Worm (Caenorhabditis elegans): ENCODE data around the gene C32D5.11.

ce11 chrII:6322081-6322480, 33.2 kb downstream of the C32D5.11 start:
- TF ChIP-seq gmeb-2 (tag; optimal IDR thresholded peaks at IDR 0.05) = no peak
- no peak for TF ChIP-seq unc-86 (tag; optimal IDR thresholded peaks at IDR 0.05)
- TF ChIP-seq nhr-11 (tag; optimal IDR thresholded peaks at IDR 0.05) = no peak
- TF ChIP-seq fax-1 (tag; optimal IDR thresholded peaks at IDR 0.05) = no peak
- no peak for TF ChIP-seq lim-6 (tag; optimal IDR thresholded peaks at IDR 0.05)
- no peak for TF ChIP-seq hlh-8 (tag; optimal IDR thresholded peaks at IDR 0.05)
- TF ChIP-seq tbx-7 (tag; optimal IDR thresholded peaks at IDR 0.05) = no peak
- TF ChIP-seq dve-1 (tag; optimal IDR thresholded peaks at IDR 0.05) = no peak
- no peak for TF ChIP-seq eyg-1 (tag; optimal IDR thresholded peaks at IDR 0.05)
- TF ChIP-seq dmd-4 (tag; optimal IDR thresholded peaks at IDR 0.05; ENCODE audit: borderline replicate concordance) = no peak
- TF ChIP-seq elt-2 (tag; optimal IDR thresholded peaks at IDR 0.05) = no peak

Measured in whole organism, late embryonic.